Fruit fly (Drosophila melanogaster): ENCODE results near the gene Tom70.

dm6 chr2L:12044613-12045350 is 6.5 kb upstream of the Tom70 start, which contains the start of gene CG6785:
- TF ChIP-seq acj6 (GFP tag; optimal IDR thresholded peaks at IDR 0.05), result peak; percentile 80
- no peak for TF ChIP-seq pdm3 (GFP tag; optimal IDR thresholded peaks at IDR 0.05)
- peak; percentile 88 for TF ChIP-seq CG6276 (GFP tag; optimal IDR thresholded peaks at IDR 0.05)
- peak; percentile 81 for TF ChIP-seq achi (GFP tag; optimal IDR thresholded peaks at IDR 0.05)
- TF ChIP-seq Sox102F (GFP tag; optimal IDR thresholded peaks at IDR 0.05), result peak; percentile 88
- TF ChIP-seq CG8632 (GFP tag; optimal IDR thresholded peaks at IDR 0.05), result peak; percentile 89

Measured in whole organism, prepupa.